Fruit fly (Drosophila melanogaster): ENCODE results near the gene CG15155.

- TF ChIP-seq Mio (GFP tag; optimal IDR thresholded peaks at IDR 0.05) = no peak
- TF ChIP-seq br (GFP tag; optimal IDR thresholded peaks at IDR 0.05) = peak; percentile 41
- TF ChIP-seq Hr78 (GFP tag; optimal IDR thresholded peaks at IDR 0.05) = no peak
- no peak for TF ChIP-seq usp (GFP tag; optimal IDR thresholded peaks at IDR 0.05)
- no peak for TF ChIP-seq GATAd (GFP tag; optimal IDR thresholded peaks at IDR 0.05)
- no peak for TF ChIP-seq Abd-B (GFP tag; optimal IDR thresholded peaks at IDR 0.05)
- TF ChIP-seq Hnf4 (GFP tag; optimal IDR thresholded peaks at IDR 0.05) = no peak
- peak; percentile 19 for TF ChIP-seq Dif (GFP tag; optimal IDR thresholded peaks at IDR 0.05; ENCODE audit: partially characterized antibody)
- no peak for TF ChIP-seq Myc (optimal IDR thresholded peaks at IDR 0.05)
- peak; percentile 1 for TF ChIP-seq psq (GFP tag; optimal IDR thresholded peaks at IDR 0.05)
- no peak for TF ChIP-seq dmrt93B (GFP tag; optimal IDR thresholded peaks at IDR 0.05)
- peak; percentile 33 for TF ChIP-seq fru (GFP tag; optimal IDR thresholded peaks at IDR 0.05)
- peak; percentile 17 for TF ChIP-seq HLH106 (tag; optimal IDR thresholded peaks at IDR 0.05)
- TF ChIP-seq Dfd (GFP tag; optimal IDR thresholded peaks at IDR 0.05) = peak; percentile 60
These were observed 16.9 kb upstream of the CG15155 start, which contains the start of gene kel for dm6 chr2L:18137591-18138247.
